Worm (Caenorhabditis elegans): ENCODE measurements around the gene dao-3.

DNA sequence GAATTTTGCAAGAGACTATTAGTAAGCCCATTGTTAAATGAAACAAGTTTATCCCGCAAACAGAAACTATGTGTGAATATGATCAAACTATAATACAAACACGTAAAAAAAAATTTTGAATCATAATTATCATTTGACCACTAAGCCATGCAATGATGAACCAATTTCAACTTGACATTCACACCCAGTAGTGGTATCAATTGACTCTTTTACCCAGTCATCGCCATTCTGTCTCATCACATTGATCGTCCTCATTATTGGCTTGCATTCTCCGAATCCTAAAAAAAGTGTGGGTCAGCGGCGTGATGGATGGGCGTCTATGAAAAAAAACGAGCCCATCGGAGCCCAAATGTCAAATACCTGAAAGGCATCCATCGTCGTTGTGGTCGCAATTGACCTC lies 33.9 kb upstream of the dao-3 start:
- TF ChIP-seq snpc-4 (tag; optimal IDR thresholded peaks at IDR 0.05) (no peak), bed-3 (GFP tag; optimal IDR thresholded peaks at IDR 0.05) (no peak), elt-3 (tag; optimal IDR thresholded peaks at IDR 0.05) (no peak), unc-39 (tag; optimal IDR thresholded peaks at IDR 0.05) (no peak), nhr-237 (tag; optimal IDR thresholded peaks at IDR 0.05) (no peak), pha-4 (tag; optimal IDR thresholded peaks at IDR 0.05) (no peak), ces-1 (GFP tag; optimal IDR thresholded peaks at IDR 0.05) (no peak), blmp-1 (tag; optimal IDR thresholded peaks at IDR 0.05) (no peak), ztf-11 (tag; optimal IDR thresholded peaks at IDR 0.05) (no peak)

Data from whole organism, mixed stage, embryonic.